Fruit fly (Drosophila melanogaster) whole organism, prepupa: ENCODE measurements around the gene Yp3.
A peak's percentile ranks its signal among the peaks of the same experiment; 100 is the strongest.

ENCODE experiments used
- Blimp-1 ChIP-seq: fragments of 200-800 bp; sonication (Bioruptor generic); optimal IDR thresholded peaks from 3 replicates; lab custom pipeline; 2017; ENCODE audit warnings: missing biosample characterization, missing genetic modification characterization, mild to moderate bottlenecking, moderate library complexity, missing genetic modification reagents
- CG10669 ChIP-seq: fragments of 200-800 bp; sonication (Bioruptor generic); optimal IDR thresholded peaks from 3 replicates; lab custom pipeline; 2018; ENCODE audit warnings: missing biosample characterization, mild to moderate bottlenecking, missing genetic modification characterization, moderate library complexity
- CG11294 ChIP-seq: fragments of 200-800 bp; sonication (Bioruptor generic); IDR thresholded peaks from 2 replicates; pipeline ENCODE4 v1.3.6; 2022; ENCODE audit warnings: missing biosample characterization, missing genetic modification characterization
- CG11762 ChIP-seq: fragments of 200-800 bp; sonication (Bioruptor generic); optimal IDR thresholded peaks from 3 replicates; lab custom pipeline; 2016; ENCODE audit warnings: missing biosample characterization, missing genetic modification characterization; ENCODE audit not compliant: insufficient read depth
- CG15336 ChIP-seq: fragments of 200-800 bp; sonication (Bioruptor generic); IDR thresholded peaks from 2 replicates; pipeline ENCODE4 v1.3.6; 2022; ENCODE audit warnings: missing biosample characterization, missing genetic modification characterization
- CG1621 ChIP-seq: fragments of 200-800 bp; sonication (Bioruptor generic); optimal IDR thresholded peaks from 3 replicates; lab custom pipeline; 2018; ENCODE audit warnings: missing biosample characterization, mild to moderate bottlenecking, missing genetic modification characterization
- CG3032 ChIP-seq: fragments of 200-800 bp; optimal IDR thresholded peaks from 2 replicates; lab custom pipeline; 2019; ENCODE audit warnings: missing biosample characterization, mild to moderate bottlenecking, missing genetic modification characterization, moderate library complexity
- CG31627 ChIP-seq: fragments of 200-800 bp; sonication (Bioruptor generic); optimal IDR thresholded peaks from 3 replicates; lab custom pipeline; 2016; ENCODE audit warnings: missing biosample characterization, missing genetic modification characterization
- CG32006 ChIP-seq: fragments of 200-800 bp; sonication (Bioruptor generic); optimal IDR thresholded peaks from 3 replicates; lab custom pipeline; 2017; ENCODE audit warnings: missing biosample characterization, mild to moderate bottlenecking, missing genetic modification characterization
- CG34406 ChIP-seq: fragments of 200-800 bp; sonication (Bioruptor generic); optimal IDR thresholded peaks from 3 replicates; lab custom pipeline; 2016; ENCODE audit warnings: missing biosample characterization, missing genetic modification characterization
- CG4318 ChIP-seq: fragments of 200-800 bp; sonication (Bioruptor generic); optimal IDR thresholded peaks from 3 replicates; lab custom pipeline; 2017; ENCODE audit warnings: missing biosample characterization, mild to moderate bottlenecking, missing genetic modification characterization
- CG6163 ChIP-seq: fragments of 200-800 bp; sonication (Bioruptor generic); IDR thresholded peaks from 3 replicates; pipeline ENCODE4 v1.3.6; 2022; ENCODE audit warnings: missing biosample characterization, missing genetic modification characterization
- CG6276 ChIP-seq: fragments of 200-800 bp; sonication (Bioruptor generic); optimal IDR thresholded peaks from 2 replicates; lab custom pipeline; 2017; ENCODE audit warnings: missing biosample characterization, mild to moderate bottlenecking, missing genetic modification characterization
- CG6808 ChIP-seq: fragments of 200-800 bp; sonication (Bioruptor generic); optimal IDR thresholded peaks from 3 replicates; lab custom pipeline; 2017; ENCODE audit warnings: missing biosample characterization, missing genetic modification characterization, mild to moderate bottlenecking, moderate library complexity, missing genetic modification reagents
- CG7368 ChIP-seq: fragments of 200-800 bp; sonication (Bioruptor generic); optimal IDR thresholded peaks from 3 replicates; lab custom pipeline; 2016; ENCODE audit warnings: missing biosample characterization, missing genetic modification characterization
- CG8119 ChIP-seq: fragments of 200-800 bp; sonication (Bioruptor generic); IDR thresholded peaks from 3 replicates; pipeline ENCODE4 v1.3.6; 2022; ENCODE audit warnings: missing biosample characterization, missing genetic modification characterization
- CG8319 ChIP-seq: fragments of 200-800 bp; sonication (Bioruptor generic); optimal IDR thresholded peaks from 3 replicates; lab custom pipeline; 2016; ENCODE audit warnings: missing biosample characterization, missing genetic modification characterization
- CG8632 ChIP-seq: fragments of 200-800 bp; sonication (Bioruptor generic); optimal IDR thresholded peaks from 3 replicates; lab custom pipeline; 2016; ENCODE audit warnings: missing biosample characterization, missing genetic modification characterization
- CG9139 ChIP-seq: fragments of 200-800 bp; sonication (Bioruptor generic); optimal IDR thresholded peaks from 3 replicates; lab custom pipeline; 2017; ENCODE audit warnings: missing biosample characterization, mild to moderate bottlenecking, missing genetic modification characterization
- Eip75B ChIP-seq: fragments of 200-800 bp; sonication (Bioruptor generic); optimal IDR thresholded peaks from 3 replicates; lab custom pipeline; 2016; ENCODE audit warnings: missing biosample characterization, missing genetic modification characterization
- Eip78C ChIP-seq: fragments of 200-800 bp; sonication (Bioruptor generic); peaks from one replicate; lab custom pipeline; 2016; ENCODE audit warnings: missing biosample characterization, missing genetic modification characterization
- Ets21C ChIP-seq: fragments of 200-800 bp; sonication (Bioruptor generic); optimal IDR thresholded peaks from 3 replicates; lab custom pipeline; 2016; ENCODE audit warnings: missing biosample characterization, missing genetic modification characterization
- Hr38 ChIP-seq: sonication (Bioruptor generic); optimal IDR thresholded peaks from 2 replicates; lab custom pipeline; 2016; ENCODE audit warnings: missing biosample characterization, missing genetic modification characterization
- Hr39 ChIP-seq: fragments of 200-800 bp; sonication (Bioruptor generic); optimal IDR thresholded peaks from 2 replicates; lab custom pipeline; 2016; ENCODE audit warnings: missing biosample characterization, missing genetic modification characterization
- Lpt ChIP-seq: fragments of 200-800 bp; sonication (Bioruptor generic); optimal IDR thresholded peaks from 3 replicates; lab custom pipeline; 2016; ENCODE audit warnings: missing biosample characterization, missing genetic modification characterization
- Met ChIP-seq: fragments of 200-800 bp; sonication (Bioruptor generic); optimal IDR thresholded peaks from 3 replicates; lab custom pipeline; 2016; ENCODE audit warnings: missing biosample characterization, missing genetic modification characterization
- OdsH ChIP-seq: fragments of 200-800 bp; sonication (Bioruptor generic); optimal IDR thresholded peaks from 3 replicates; lab custom pipeline; 2016; ENCODE audit warnings: missing biosample characterization, missing genetic modification characterization
- Smox ChIP-seq: fragments of 200-800 bp; sonication (Bioruptor generic); optimal IDR thresholded peaks from 3 replicates; lab custom pipeline; 2016; ENCODE audit warnings: missing biosample characterization, missing genetic modification characterization
- Sox102F ChIP-seq: fragments of 200-800 bp; sonication (Bioruptor generic); optimal IDR thresholded peaks from 2 replicates; lab custom pipeline; 2016; ENCODE audit warnings: missing biosample characterization, mild to moderate bottlenecking, missing genetic modification characterization
- Sox14 ChIP-seq: fragments of 200-800 bp; sonication (Bioruptor generic); optimal IDR thresholded peaks from 3 replicates; lab custom pipeline; 2016; ENCODE audit warnings: missing biosample characterization, missing genetic modification characterization
- achi ChIP-seq: fragments of 200-800 bp; sonication (Bioruptor generic); optimal IDR thresholded peaks from 3 replicates; lab custom pipeline; 2016; ENCODE audit warnings: missing biosample characterization, missing genetic modification characterization
- acj6 ChIP-seq: fragments of 200-800 bp; sonication (Bioruptor generic); optimal IDR thresholded peaks from 3 replicates; lab custom pipeline; 2016; ENCODE audit warnings: missing biosample characterization, missing genetic modification characterization
- cyc ChIP-seq: fragments of 200-800 bp; sonication (Bioruptor generic); optimal IDR thresholded peaks from 3 replicates; lab custom pipeline; 2016; ENCODE audit warnings: missing biosample characterization, missing genetic modification characterization
- dac ChIP-seq: fragments of 200-800 bp; sonication (Bioruptor generic); optimal IDR thresholded peaks from 2 replicates; lab custom pipeline; 2017; ENCODE audit warnings: missing biosample characterization, mild to moderate bottlenecking, missing genetic modification characterization
- esn ChIP-seq: fragments of 200-800 bp; sonication (Bioruptor generic); optimal IDR thresholded peaks from 2 replicates; lab custom pipeline; 2016; ENCODE audit warnings: missing biosample characterization, mild to moderate bottlenecking, missing genetic modification characterization, moderate library complexity
- fd59A ChIP-seq: fragments of 200-800 bp; sonication (Bioruptor generic); optimal IDR thresholded peaks from 2 replicates; lab custom pipeline; 2017; ENCODE audit warnings: missing biosample characterization, mild to moderate bottlenecking, missing genetic modification characterization, missing genetic modification reagents
- fkh ChIP-seq: fragments of 200-800 bp; sonication (Bioruptor generic); optimal IDR thresholded peaks from 3 replicates; lab custom pipeline; 2017; ENCODE audit warnings: missing biosample characterization, mild to moderate bottlenecking, missing genetic modification characterization, moderate library complexity
- lz ChIP-seq: fragments of 200-800 bp; sonication (Bioruptor generic); optimal IDR thresholded peaks from 3 replicates; lab custom pipeline; 2016; ENCODE audit warnings: missing biosample characterization, missing genetic modification characterization
- net ChIP-seq: fragments of 200-800 bp; sonication (Bioruptor generic); optimal IDR thresholded peaks from 3 replicates; lab custom pipeline; 2016; ENCODE audit warnings: missing biosample characterization, missing genetic modification characterization
- pdm3 ChIP-seq: fragments of 200-800 bp; sonication (Bioruptor generic); optimal IDR thresholded peaks from 3 replicates; lab custom pipeline; 2016; ENCODE audit warnings: missing biosample characterization, missing genetic modification characterization
- salr ChIP-seq, 2 experiments: fragments of 200-800 bp; sonication (Bioruptor generic); optimal IDR thresholded peaks; 3 replicates each; lab custom pipeline; 2016 to 2018; ENCODE audit warnings: missing biosample characterization in 2 of 2, missing genetic modification characterization in 2 of 2, mild to moderate bottlenecking in 1 of 2
- ss ChIP-seq, 2 experiments: fragments of 200-800 bp; sonication (Bioruptor generic); optimal IDR thresholded peaks; 2 replicates in 1 of 2; 3 replicates in 1 of 2; lab custom pipeline; 2017 to 2018; ENCODE audit warnings: mild to moderate bottlenecking in 2 of 2, missing biosample characterization in 2 of 2, missing genetic modification characterization in 2 of 2, moderate library complexity in 1 of 2
- svp ChIP-seq: fragments of 200-800 bp; sonication (Bioruptor generic); peaks from one replicate; lab custom pipeline; 2016; ENCODE audit warnings: missing biosample characterization, missing genetic modification characterization
- vri ChIP-seq: fragments of 200-800 bp; sonication (Bioruptor generic); optimal IDR thresholded peaks from 3 replicates; lab custom pipeline; 2016; ENCODE audit warnings: missing biosample characterization, mild to moderate bottlenecking, missing genetic modification characterization

Yp3 gene

dm6 chrX:13758989-13759549 is at the start of gene Yp3:
Gene Yp3, plus strand, starts transcription at chrX:13759546.
- TF ChIP-seq Smox (GFP tag; lab: Kevin White, UChicago) (no peak), svp (GFP tag; lab: Kevin White, UChicago) (peak; percentile 38)

DNA sequence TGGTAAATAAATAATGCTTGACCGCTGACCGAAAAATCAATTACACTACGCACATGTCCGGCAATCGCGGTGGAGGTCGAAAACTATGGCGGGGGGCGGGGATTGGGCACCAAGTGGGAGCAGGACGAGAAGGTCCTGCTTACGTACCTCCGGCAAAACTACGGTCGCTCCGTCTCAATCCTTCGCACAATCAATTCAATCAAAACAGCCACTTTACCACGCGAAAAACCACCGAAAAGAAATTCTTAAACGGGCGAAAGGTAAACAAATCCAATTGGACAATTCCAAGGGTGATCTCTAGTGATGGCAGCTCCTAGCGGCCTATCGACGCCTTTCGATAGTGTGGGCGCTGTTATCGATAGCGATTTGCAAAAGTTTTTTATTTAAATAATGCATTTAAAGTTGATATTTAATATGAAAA is 41.4 kb upstream of the Yp3 start, which contains the start of gene Nadsyn:
Gene Nadsyn, minus strand, starts transcription at position 304 of the 421 bp plus-strand sequence.
- TF ChIP-seq Lpt (GFP tag; lab: Kevin White, UChicago) (no peak), fd59A (GFP tag; lab: Kevin White, UChicago) (no peak), Met (GFP tag; lab: Kevin White, UChicago) (no peak), CG10669 (GFP tag; lab: Kevin White, UChicago) (no peak), CG31627 (no peak), Ets21C (GFP tag; lab: Kevin White, UChicago) (no peak), Hr38 (GFP tag; lab: Kevin White, UChicago) (no peak), esn (GFP tag; lab: Kevin White, UChicago) (peak; percentile 30), Eip78C (GFP tag; lab: Kevin White, UChicago) (peak; percentile 46), ss (GFP tag; optimal IDR thresholded peaks at IDR 0.05; lab: Kevin White, UChicago) (no peak), CG11294 (GFP tag; lab: Robert Waterston, UW) (no peak), CG4318 (no peak), salr (GFP tag; optimal IDR thresholded peaks at IDR 0.05; lab: Kevin White, UChicago) (no peak), CG6163 (no peak), Eip75B (GFP tag; lab: Kevin White, UChicago) (no peak), CG8119 (GFP tag; lab: Robert Waterston, UW) (no peak), Sox102F (GFP tag; lab: Kevin White, UChicago) (no peak)

DNA sequence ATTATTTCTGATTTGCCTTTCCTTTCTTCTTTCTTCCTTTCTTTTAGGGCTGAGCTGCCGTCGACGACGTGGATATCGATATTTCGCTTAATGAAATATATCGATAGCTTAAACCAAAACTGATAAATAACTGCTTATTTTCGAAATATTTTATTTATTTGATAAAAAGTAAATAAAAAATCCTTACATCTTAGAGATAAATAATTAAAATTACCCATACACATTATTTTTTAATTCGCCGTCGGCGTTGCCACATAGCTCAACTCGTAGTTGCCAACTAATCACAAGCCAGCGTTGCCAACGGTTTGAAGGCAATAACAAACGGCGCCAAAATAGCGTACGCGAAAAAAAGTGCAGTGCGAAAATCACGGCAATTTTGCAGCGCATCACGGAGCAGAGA is 37.4 kb upstream of the Yp3 start, which contains the start of the genes Mrgn1 and mus101:
Gene Mrgn1, minus strand, starts transcription at position 44 of the 400 bp plus-strand sequence.
Gene mus101, plus strand, starts transcription at position 313 of the 400 bp plus-strand sequence.
- TF ChIP-seq CG11762: no peak
- TF ChIP-seq CG34406 (GFP tag; lab: Kevin White, UChicago): no peak
- no peak for TF ChIP-seq CG10669 (GFP tag; lab: Kevin White, UChicago)
- TF ChIP-seq Lpt (GFP tag; lab: Kevin White, UChicago): no peak
- no peak for TF ChIP-seq Blimp-1
- TF ChIP-seq CG4318: no peak
- no peak for TF ChIP-seq CG7368
- TF ChIP-seq Hr39 (GFP tag; lab: Kevin White, UChicago): no peak
- no peak for TF ChIP-seq CG31627
- no peak for TF ChIP-seq CG6808 (GFP tag; lab: Kevin White, UChicago)
- no peak for TF ChIP-seq CG15336
- no peak for TF ChIP-seq Sox14
- TF ChIP-seq dac (GFP tag; lab: Kevin White, UChicago): no peak
- no peak for TF ChIP-seq Eip75B (GFP tag; lab: Kevin White, UChicago)
- no peak for TF ChIP-seq CG1621 (tag; lab: Kevin White, UChicago)
- TF ChIP-seq Hr38 (GFP tag; lab: Kevin White, UChicago): no peak
- no peak for TF ChIP-seq CG32006 (GFP tag; lab: Kevin White, UChicago)
- no peak for TF ChIP-seq salr (GFP tag; optimal IDR thresholded peaks at IDR 0.05; lab: Kevin White, UChicago)
- TF ChIP-seq cyc (GFP tag; lab: Kevin White, UChicago): no peak

DNA sequence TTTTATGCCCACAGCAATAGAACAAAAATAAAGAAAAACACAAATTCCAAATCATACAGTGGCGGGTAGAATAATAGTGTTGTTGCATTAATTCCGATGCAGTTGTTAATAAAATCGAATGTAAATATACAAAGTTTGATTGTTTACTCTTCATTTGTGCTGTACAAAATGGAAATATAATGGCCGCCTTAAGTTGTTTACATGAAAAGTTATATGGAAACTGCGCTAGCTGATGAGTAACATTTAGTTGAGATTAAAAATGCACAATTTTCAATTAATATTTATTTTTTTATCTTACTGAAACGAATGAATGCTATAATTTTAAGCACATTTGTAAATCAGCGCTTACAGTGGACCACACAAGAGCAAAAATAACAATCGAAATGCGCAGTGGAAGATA is 24.5 kb upstream of the Yp3 start:
- TF ChIP-seq CG9139 (GFP tag; lab: Kevin White, UChicago) (no peak), net (GFP tag; lab: Kevin White, UChicago) (no peak), CG8319 (GFP tag; lab: Kevin White, UChicago) (no peak), vri (GFP tag; lab: Kevin White, UChicago) (no peak), CG34406 (GFP tag; lab: Kevin White, UChicago) (no peak), achi (GFP tag; lab: Kevin White, UChicago) (no peak), fd59A (GFP tag; lab: Kevin White, UChicago) (no peak), CG8632 (GFP tag; lab: Kevin White, UChicago) (no peak), lz (GFP tag; lab: Kevin White, UChicago) (no peak), salr (GFP tag; optimal IDR thresholded peaks at IDR 0.05; lab: Kevin White, UChicago) (peak in 1 of 2 experiments; percentile 56), Hr39 (GFP tag; lab: Kevin White, UChicago) (no peak), CG6276 (GFP tag; lab: Kevin White, UChicago) (no peak), CG6163 (no peak), fkh (GFP tag; lab: Kevin White, UChicago) (no peak), CG8119 (GFP tag; lab: Robert Waterston, UW) (peak; percentile 77; the same call in 2 of the 3 replicates), OdsH (GFP tag; lab: Kevin White, UChicago) (no peak), Hr38 (GFP tag; lab: Kevin White, UChicago) (no peak), CG1621 (tag; lab: Kevin White, UChicago) (no peak), CG10669 (GFP tag; lab: Kevin White, UChicago) (no peak), pdm3 (GFP tag; lab: Kevin White, UChicago) (no peak), CG32006 (GFP tag; lab: Kevin White, UChicago) (no peak), Sox14 (no peak), acj6 (GFP tag; lab: Kevin White, UChicago) (no peak), CG3032 (tag; lab: Kevin White, UChicago) (peak; percentile 28), dac (GFP tag; lab: Kevin White, UChicago) (no peak)
